Fruit fly (Drosophila melanogaster): ENCODE measurements around the gene Syp.

- TF ChIP-seq CG8159 (tag; optimal IDR thresholded peaks at IDR 0.05), result no peak
- TF ChIP-seq EcR (GFP tag; optimal IDR thresholded peaks at IDR 0.05), result no peak
- TF ChIP-seq CG9948 (tag; optimal IDR thresholded peaks at IDR 0.05), result no peak
- no peak for TF ChIP-seq Pif1A (GFP tag; optimal IDR thresholded peaks at IDR 0.05)
- no peak for TF ChIP-seq CG32121 (GFP tag; IDR thresholded peaks at IDR 0.05)
- TF ChIP-seq CG14655 (GFP tag; optimal IDR thresholded peaks at IDR 0.05), result no peak
- no peak for TF ChIP-seq rn (GFP tag; IDR thresholded peaks at IDR 0.05)
Measured at dm6 chr3R:20774125-20774524, 17.6 kb downstream of the Syp start.
